Fruit fly (Drosophila melanogaster) whole organism: Measurements from ENCODE around the gene CG14982.

ENCODE experiments used
- CG8478 ChIP-seq: fragments of >200 bp; optimal IDR thresholded peaks from 2 replicates; lab custom pipeline; 2018; ENCODE audit warnings: inconsistent platforms
- Dll ChIP-seq: fragments of >200 bp; optimal IDR thresholded peaks from 2 replicates; lab custom pipeline; 2017
- EcR ChIP-seq, 2 experiments: fragments of >200 bp; optimal IDR thresholded peaks; 2 replicates each; lab custom pipeline; 2017; ENCODE audit warnings: missing biosample characterization in 2 of 2, missing genetic modification characterization in 2 of 2, missing genetic modification reagents in 2 of 2
- pan ChIP-seq: fragments of >200 bp; optimal IDR thresholded peaks from 2 replicates; lab custom pipeline; 2017
- psq ChIP-seq: fragments of >200 bp; optimal IDR thresholded peaks from 2 replicates; lab custom pipeline; 2017
- usp ChIP-seq: fragments of >200 bp; optimal IDR thresholded peaks from 2 replicates; lab custom pipeline; 2017; ENCODE audit warnings: missing biosample characterization, missing genetic modification characterization, mixed read lengths

DNA sequence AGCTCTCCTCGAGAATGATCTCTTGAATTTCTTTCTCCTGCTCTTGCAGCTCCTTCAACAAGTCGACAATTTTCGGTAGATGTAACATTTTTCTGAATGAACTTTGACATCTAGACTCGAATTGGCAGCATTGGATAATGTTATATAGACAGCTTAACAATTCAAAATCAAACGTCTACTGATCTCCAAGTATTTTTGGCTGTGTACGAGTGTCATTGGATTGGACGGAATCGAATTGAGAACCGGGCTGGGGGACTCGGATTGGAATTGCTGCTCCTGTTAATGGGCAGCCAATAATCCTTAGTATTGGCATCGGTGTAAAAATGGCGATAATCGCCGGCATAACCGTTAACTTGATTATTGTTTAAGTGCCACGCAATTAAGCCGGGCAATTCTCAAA lies 6.7 kb downstream of the CG14982 start, which contains the start of gene CG14983:
- no peak for TF ChIP-seq EcR (GFP tag; optimal IDR thresholded peaks at IDR 0.05; lab: Kevin White, UChicago)
- no peak for TF ChIP-seq usp (GFP tag; lab: Kevin White, UChicago)
- no peak for TF ChIP-seq Dll (lab: Kevin White, UChicago)
- TF ChIP-seq pan, result no peak
- no peak for TF ChIP-seq psq (lab: Kevin White, UChicago)
- no peak for TF ChIP-seq CG8478 (lab: Kevin White, UChicago)
